Worm (Caenorhabditis elegans): ENCODE measurements around the gene K03B4.8.

ce11 chrV:4700189-4700588 is 25.8 kb upstream of the K03B4.8 start, which contains the start of gene ZC266.1:
- no peak for TF ChIP-seq mxl-3 (GFP tag; optimal IDR thresholded peaks at IDR 0.05)
- no peak for TF ChIP-seq unc-39 (tag; optimal IDR thresholded peaks at IDR 0.05)
- TF ChIP-seq nhr-77 (tag; optimal IDR thresholded peaks at IDR 0.05) = no peak
- no peak for TF ChIP-seq egl-27 (tag; optimal IDR thresholded peaks at IDR 0.05)
- no peak for TF ChIP-seq unc-62 (GFP tag; optimal IDR thresholded peaks at IDR 0.05 in 1 of 2)
- TF ChIP-seq unc-62 (tag; optimal IDR thresholded peaks at IDR 0.05) = no peak
- TF ChIP-seq nhr-48 (tag; optimal IDR thresholded peaks at IDR 0.05) = no peak
- TF ChIP-seq lir-3 (tag; optimal IDR thresholded peaks at IDR 0.05) = no peak
- TF ChIP-seq lin-39 (tag; optimal IDR thresholded peaks at IDR 0.05) = no peak
- no peak for TF ChIP-seq zag-1 (tag; optimal IDR thresholded peaks at IDR 0.05)

Data from whole organism, L4 larva.